Worm (Caenorhabditis elegans): Measurements from ENCODE around the gene str-69.

str-69 gene

ce11 chrV:3105810-3106209, at the start of gene str-69:
str-69 (minus strand) TSS chrV:3105910.
- TF ChIP-seq lim-6 (tag; optimal IDR thresholded peaks at IDR 0.05) (no peak), odd-2 (tag; optimal IDR thresholded peaks at IDR 0.05) (no peak), dve-1 (tag; optimal IDR thresholded peaks at IDR 0.05) (no peak), unc-3 (GFP tag; conservative IDR thresholded peaks at IDR 0.05) (no peak), unc-3 (tag; optimal IDR thresholded peaks at IDR 0.05) (no peak), unc-55 (GFP tag; optimal IDR thresholded peaks at IDR 0.05) (no peak), che-1 (tag; optimal IDR thresholded peaks at IDR 0.05) (no peak), ceh-9 (tag; optimal IDR thresholded peaks at IDR 0.05) (no peak), npax-4 (tag; optimal IDR thresholded peaks at IDR 0.05) (no peak), dmd-4 (tag; optimal IDR thresholded peaks at IDR 0.05; ENCODE audit: borderline replicate concordance) (no peak), ceh-31 (tag; optimal IDR thresholded peaks at IDR 0.05) (no peak), zip-5 (tag; optimal IDR thresholded peaks at IDR 0.05) (no peak), ceh-22 (tag; optimal IDR thresholded peaks at IDR 0.05) (no peak), rnt-1 (tag; optimal IDR thresholded peaks at IDR 0.05) (no peak), pha-2 (tag; optimal IDR thresholded peaks at IDR 0.05) (no peak), elt-2 (tag; optimal IDR thresholded peaks at IDR 0.05) (no peak), hlh-15 (tag; optimal IDR thresholded peaks at IDR 0.05) (no peak), pqm-1 (tag; optimal IDR thresholded peaks at IDR 0.05) (no peak), ceh-6 (GFP tag; optimal IDR thresholded peaks at IDR 0.05) (no peak)

- TF ChIP-seq hlh-15 (tag; optimal IDR thresholded peaks at IDR 0.05) (no peak), ets-4 (tag; optimal IDR thresholded peaks at IDR 0.05) (no peak), tbx-7 (tag; optimal IDR thresholded peaks at IDR 0.05) (no peak), npax-4 (tag; optimal IDR thresholded peaks at IDR 0.05) (no peak), hlh-30 (tag; optimal IDR thresholded peaks at IDR 0.05; ENCODE audit: insufficient read depth) (no peak), K09A11.1 (tag; optimal IDR thresholded peaks at IDR 0.05; ENCODE audit: insufficient read depth) (no peak), unc-42 (tag; optimal IDR thresholded peaks at IDR 0.05) (no peak), nfya-1 (tag; optimal IDR thresholded peaks at IDR 0.05) (no peak), pha-4 (tag; optimal IDR thresholded peaks at IDR 0.05) (no peak), fkh-10 (GFP tag; optimal IDR thresholded peaks at IDR 0.05) (no peak), pros-1 (tag; optimal IDR thresholded peaks at IDR 0.05) (no peak), ceh-30 (tag; optimal IDR thresholded peaks at IDR 0.05) (no peak), C38D4.7 (GFP tag; optimal IDR thresholded peaks at IDR 0.05) (no peak), unc-3 (GFP tag; conservative IDR thresholded peaks at IDR 0.05) (no peak), unc-3 (tag; optimal IDR thresholded peaks at IDR 0.05) (no peak), syd-9 (tag; optimal IDR thresholded peaks at IDR 0.05) (no peak), ceh-18 (tag; optimal IDR thresholded peaks at IDR 0.05) (no peak), madf-2 (tag; optimal IDR thresholded peaks at IDR 0.05) (no peak), rnt-1 (tag; optimal IDR thresholded peaks at IDR 0.05) (no peak), elt-2 (tag; optimal IDR thresholded peaks at IDR 0.05) (no peak), gmeb-2 (tag; optimal IDR thresholded peaks at IDR 0.05) (no peak)
Observed at ce11 chrV:3155072-3155471, 49.4 kb upstream of the str-69 start, which contains the start of gene srab-7. srab-7 (minus strand) TSS chrV:3155172.

ce11 chrV:3151862-3152261, 46.2 kb upstream of the str-69 start, which contains the start of gene srab-6:
srab-6 (minus strand) TSS chrV:3151962.
- TF ChIP-seq pax-1 (tag; optimal IDR thresholded peaks at IDR 0.05) (no peak), lim-6 (tag; optimal IDR thresholded peaks at IDR 0.05) (no peak), unc-86 (tag; optimal IDR thresholded peaks at IDR 0.05) (no peak), hlh-13 (GFP tag; optimal IDR thresholded peaks at IDR 0.05) (no peak), pha-2 (tag; optimal IDR thresholded peaks at IDR 0.05) (no peak), pha-4 (tag; optimal IDR thresholded peaks at IDR 0.05) (no peak), hlh-6 (tag; optimal IDR thresholded peaks at IDR 0.05) (no peak), ceh-48 (tag; optimal IDR thresholded peaks at IDR 0.05) (no peak), unc-55 (GFP tag; optimal IDR thresholded peaks at IDR 0.05) (no peak), ama-1 (optimal IDR thresholded peaks at IDR 0.05) (no peak), ref-2 (tag; optimal IDR thresholded peaks at IDR 0.05) (no peak), dmd-4 (tag; optimal IDR thresholded peaks at IDR 0.05; ENCODE audit: borderline replicate concordance) (no peak), syd-9 (tag; optimal IDR thresholded peaks at IDR 0.05) (no peak), mec-3 (tag; optimal IDR thresholded peaks at IDR 0.05; ENCODE audit: borderline replicate concordance) (no peak), unc-42 (tag; optimal IDR thresholded peaks at IDR 0.05) (no peak), fkh-10 (GFP tag; optimal IDR thresholded peaks at IDR 0.05) (no peak), pag-3 (tag; optimal IDR thresholded peaks at IDR 0.05; ENCODE audit: borderline replicate concordance) (no peak)

Measured in whole organism, late embryonic.